Worm (Caenorhabditis elegans) whole organism, early embryonic: ENCODE results near the gene atx-3.

Source experiments
- B0310.2 ChIP-seq: sonication (generic microtip); optimal IDR thresholded peaks from 2 replicates; lab custom pipeline; 2016; ENCODE audit warnings: mild to moderate bottlenecking, missing genetic modification characterization, missing compliant biosample characterization
- F13C5.2 ChIP-seq: sonication (generic microtip); optimal IDR thresholded peaks from 2 replicates; lab custom pipeline; 2017; ENCODE audit warnings: mild to moderate bottlenecking, missing genetic modification characterization, inconsistent platforms, missing compliant biosample characterization
- aly-1 ChIP-seq: sonication (generic microtip); optimal IDR thresholded peaks from 2 replicates; lab custom pipeline; 2016; ENCODE audit warnings: missing genetic modification characterization, missing compliant biosample characterization
- ama-1 ChIP-seq: fragments of 150-350 bp; optimal IDR thresholded peaks from 2 replicates; lab custom pipeline; 2014
- ceh-36 ChIP-seq: sonication (generic microtip); optimal IDR thresholded peaks from 2 replicates; lab custom pipeline; 2016; ENCODE audit warnings: missing genetic modification characterization, inconsistent platforms, missing compliant biosample characterization
- ets-7 ChIP-seq: sonication (generic microtip); optimal IDR thresholded peaks from 2 replicates; lab custom pipeline; 2016; ENCODE audit warnings: missing genotype, missing genetic modification characterization, missing compliant biosample characterization
- flt-1 ChIP-seq: fragments of 200-800 bp; sonication (Bioruptor generic); IDR thresholded peaks from 2 replicates; pipeline ENCODE4 v1.3.6; 2022; ENCODE audit warnings: missing genetic modification characterization, missing compliant biosample characterization
- hmbx-1 ChIP-seq: sonication (generic microtip); optimal IDR thresholded peaks from 2 replicates; lab custom pipeline; 2016; ENCODE audit warnings: mild to moderate bottlenecking, missing genetic modification characterization, missing compliant biosample characterization
- pes-1 ChIP-seq: fragments of 200-800 bp; sonication (Bioruptor generic); IDR thresholded peaks from 2 replicates; pipeline ENCODE4 v1.3.6; 2022; ENCODE audit warnings: missing genetic modification reagents, missing genetic modification characterization, missing compliant biosample characterization
- scrt-1 ChIP-seq: fragments of 200-800 bp; sonication (Bioruptor generic); IDR thresholded peaks from 2 replicates; pipeline ENCODE4 v1.3.6; 2022; ENCODE audit warnings: missing genetic modification characterization, missing compliant biosample characterization
- sea-1 ChIP-seq: fragments of 200-800 bp; sonication (Bioruptor generic); conservative IDR thresholded peaks from 2 replicates; pipeline ENCODE4 v1.3.6; 2022; ENCODE audit warnings: missing genetic modification characterization, missing compliant biosample characterization
- tbx-11 ChIP-seq: fragments of 200-800 bp; sonication (Bioruptor generic); IDR thresholded peaks from 2 replicates; pipeline ENCODE4 v1.3.6; 2022; ENCODE audit warnings: missing genetic modification characterization, missing compliant biosample characterization
- tbx-37 ChIP-seq: fragments of 200-800 bp; sonication (Bioruptor generic); conservative IDR thresholded peaks from 2 replicates; pipeline ENCODE4 v1.3.6; 2022; ENCODE audit warnings: missing genetic modification reagents, missing genetic modification characterization, missing compliant biosample characterization
- tra-4 ChIP-seq: sonication (generic microtip); optimal IDR thresholded peaks from 2 replicates; lab custom pipeline; 2017; ENCODE audit warnings: missing genetic modification characterization, missing compliant biosample characterization

DNA sequence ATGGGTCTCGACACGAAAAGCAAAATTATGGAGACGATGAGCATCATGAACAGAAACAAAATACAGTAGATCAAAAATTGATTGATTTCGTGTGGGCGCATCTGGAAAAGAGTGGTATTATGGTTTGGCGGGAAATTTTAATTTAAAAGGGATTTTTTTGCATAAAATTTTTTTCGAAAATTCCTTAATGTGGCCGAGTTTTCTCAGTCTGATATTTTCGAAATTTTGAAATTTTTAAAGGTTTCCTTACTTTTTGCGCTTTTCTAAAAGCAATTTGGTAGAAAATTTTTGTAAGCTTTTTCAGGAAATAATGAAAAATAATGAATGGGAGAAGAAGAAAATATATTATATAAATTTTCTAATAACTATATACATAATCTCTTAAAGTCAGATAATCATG, 43.4 kb downstream of the atx-3 start, which contains the start of gene F21A3.2:
- TF ChIP-seq tbx-11 (no peak), F13C5.2 (tag; lab: Kevin White, UChicago) (no peak), B0310.2 (tag; lab: Kevin White, UChicago) (no peak), hmbx-1 (tag; lab: Kevin White, UChicago) (no peak), pes-1 (no peak), ama-1 (lab: Kevin White, UChicago) (no peak), flt-1 (GFP tag; lab: Robert Waterston, UW) (no peak), sea-1 (GFP tag; lab: Robert Waterston, UW) (no peak), ceh-36 (tag; lab: Kevin White, UChicago) (no peak), ets-7 (no peak), scrt-1 (GFP tag; lab: Robert Waterston, UW) (no peak), tra-4 (no peak), tbx-37 (GFP tag; lab: Robert Waterston, UW) (no peak), aly-1 (tag; lab: Kevin White, UChicago) (no peak)
